Fruit fly (Drosophila melanogaster) whole organism, embryonic: ENCODE results near the gene Nepl18.

ENCODE experiments used
- B-H2 ChIP-seq: fragments of 200-800 bp; sonication (Bioruptor generic); optimal IDR thresholded peaks from 2 replicates; lab custom pipeline; 2018; ENCODE audit warnings: missing biosample characterization, mild to moderate bottlenecking, missing genetic modification characterization
- CG10366 ChIP-seq: fragments of 200-800 bp; sonication (Bioruptor generic); IDR thresholded peaks from 2 replicates; pipeline ENCODE4 v1.3.6; 2022; ENCODE audit warnings: missing biosample characterization, missing genetic modification characterization
- CG10565 ChIP-seq: fragments of 200-800 bp; sonication (Bioruptor generic); optimal IDR thresholded peaks from 3 replicates; lab custom pipeline; 2016; ENCODE audit warnings: missing biosample characterization, mild to moderate bottlenecking, missing genetic modification characterization
- CG10654 ChIP-seq: fragments of 200-800 bp; sonication (Bioruptor generic); optimal IDR thresholded peaks from 2 replicates; lab custom pipeline; 2016; ENCODE audit warnings: missing biosample characterization, missing genetic modification characterization
- CG12659 ChIP-seq: fragments of 200-800 bp; sonication (Bioruptor generic); optimal IDR thresholded peaks from 3 replicates; lab custom pipeline; 2017; ENCODE audit warnings: mild to moderate bottlenecking, missing biosample characterization, missing genetic modification reagents, missing genetic modification characterization
- CG13775 ChIP-seq: fragments of 200-800 bp; sonication (Bioruptor generic); optimal IDR thresholded peaks from 3 replicates; lab custom pipeline; 2017; ENCODE audit warnings: missing biosample characterization, mild to moderate bottlenecking, missing genetic modification characterization
- CG15601 ChIP-seq: fragments of 200-800 bp; sonication (Bioruptor generic); optimal IDR thresholded peaks from 3 replicates; lab custom pipeline; 2019; ENCODE audit warnings: missing biosample characterization, mild to moderate bottlenecking, missing genetic modification characterization, moderate library complexity
- CG15696 ChIP-seq: fragments of 200-800 bp; sonication (Bioruptor generic); optimal IDR thresholded peaks from 2 replicates; lab custom pipeline; 2019; ENCODE audit warnings: missing biosample characterization, mild to moderate bottlenecking, missing genetic modification characterization, moderate library complexity
- CG1647 ChIP-seq: fragments of 200-800 bp; sonication (Bioruptor generic); optimal IDR thresholded peaks from 3 replicates; lab custom pipeline; 2016; ENCODE audit warnings: missing biosample characterization, missing genetic modification characterization
- CG17186 ChIP-seq: fragments of 200-800 bp; sonication (Bioruptor generic); optimal IDR thresholded peaks from 3 replicates; lab custom pipeline; 2017; ENCODE audit warnings: missing biosample characterization, missing genetic modification reagents, missing genetic modification characterization
- CG8089 ChIP-seq: fragments of 200-800 bp; sonication (Bioruptor generic); optimal IDR thresholded peaks from 3 replicates; lab custom pipeline; 2016; ENCODE audit warnings: missing biosample characterization, missing genetic modification characterization
- CG9609 ChIP-seq: fragments of 200-800 bp; sonication (Bioruptor generic); optimal IDR thresholded peaks from 3 replicates; lab custom pipeline; 2016; ENCODE audit warnings: missing biosample characterization, missing genetic modification characterization
- CG9932 ChIP-seq: fragments of 200-800 bp; sonication (Bioruptor generic); IDR thresholded peaks from 2 replicates; pipeline ENCODE4 v1.3.6; 2022; ENCODE audit warnings: missing biosample characterization, missing genetic modification characterization
- CoRest ChIP-seq: fragments of 200-800 bp; sonication (Bioruptor generic); optimal IDR thresholded peaks from 3 replicates; lab custom pipeline; 2018; ENCODE audit warnings: missing biosample characterization, mild to moderate bottlenecking, missing genetic modification characterization, moderate library complexity
- Dfd ChIP-seq, 2 experiments: fragments of >200 bp; optimal IDR thresholded peaks; 2 replicates each; lab custom pipeline; 2017; ENCODE audit warnings: missing biosample characterization in 2 of 2, missing genetic modification characterization in 2 of 2
- Drgx ChIP-seq: fragments of 200-800 bp; sonication (Bioruptor generic); IDR thresholded peaks from 2 replicates; pipeline ENCODE4 v1.3.6; 2022; ENCODE audit warnings: missing biosample characterization, missing genetic modification characterization
- Hsf ChIP-seq: fragments of 200-800 bp; sonication (Bioruptor generic); optimal IDR thresholded peaks from 3 replicates; lab custom pipeline; 2016; ENCODE audit warnings: missing biosample characterization, missing genetic modification characterization
- Lhr ChIP-seq: fragments of 200-800 bp; sonication (Bioruptor generic); optimal IDR thresholded peaks from 3 replicates; lab custom pipeline; 2017; ENCODE audit warnings: mild to moderate bottlenecking, missing biosample characterization, missing genetic modification reagents, missing genetic modification characterization
- Max ChIP-seq: fragments of 200-800 bp; sonication (Bioruptor generic); optimal IDR thresholded peaks from 2 replicates; lab custom pipeline; 2016; ENCODE audit warnings: missing biosample characterization, mild to moderate bottlenecking, missing genetic modification characterization
- Neu2 ChIP-seq: fragments of 200-800 bp; sonication (Bioruptor generic); optimal IDR thresholded peaks from 3 replicates; lab custom pipeline; 2016; ENCODE audit warnings: missing biosample characterization, missing genetic modification characterization, borderline replicate concordance
- Nf-YB ChIP-seq: fragments of 200-800 bp; sonication (Bioruptor generic); optimal IDR thresholded peaks from 3 replicates; lab custom pipeline; 2019; ENCODE audit warnings: missing biosample characterization, mild to moderate bottlenecking, missing genetic modification characterization, moderate library complexity
- Pdp1 ChIP-seq, 2 experiments: fragments of 200-800 bp; sonication (Bioruptor generic); optimal IDR thresholded peaks; 3 replicates each; lab custom pipeline; 2016; ENCODE audit warnings: missing biosample characterization in 2 of 2, missing genetic modification characterization in 2 of 2, mild to moderate bottlenecking in 1 of 2, moderate library complexity in 1 of 2
- abd-A ChIP-seq: fragments of 200-800 bp; sonication (Bioruptor generic); optimal IDR thresholded peaks from 3 replicates; lab custom pipeline; 2019; ENCODE audit warnings: missing biosample characterization, mild to moderate bottlenecking, missing genetic modification characterization, moderate library complexity
- ato ChIP-seq: fragments of 200-800 bp; sonication (Bioruptor generic); IDR thresholded peaks from 2 replicates; pipeline ENCODE4 v1.3.6; 2022; ENCODE audit warnings: missing biosample characterization, missing genetic modification characterization; ENCODE audit not compliant: partially characterized antibody
- bab2 ChIP-seq: fragments of 200-800 bp; sonication (Bioruptor generic); optimal IDR thresholded peaks from 2 replicates; lab custom pipeline; 2016; ENCODE audit warnings: missing biosample characterization, missing genetic modification characterization
- br ChIP-seq: fragments of >200 bp; optimal IDR thresholded peaks from 2 replicates; lab custom pipeline; 2017
- crc ChIP-seq: fragments of 200-800 bp; sonication (Bioruptor generic); optimal IDR thresholded peaks from 2 replicates; lab custom pipeline; 2016; ENCODE audit warnings: missing biosample characterization, missing genetic modification characterization
- dimm ChIP-seq: fragments of 200-800 bp; sonication (Bioruptor generic); IDR thresholded peaks from 2 replicates; pipeline ENCODE4 v1.3.6; 2022; ENCODE audit warnings: missing biosample characterization, missing genetic modification characterization
- emc ChIP-seq: fragments of 200-800 bp; sonication (Bioruptor generic); optimal IDR thresholded peaks from 2 replicates; lab custom pipeline; 2016; ENCODE audit warnings: missing biosample characterization, missing genetic modification characterization
- gem ChIP-seq: fragments of 200-800 bp; sonication (Bioruptor generic); optimal IDR thresholded peaks from 2 replicates; lab custom pipeline; 2019; ENCODE audit warnings: missing biosample characterization, mild to moderate bottlenecking, missing genetic modification characterization, moderate library complexity
- gsb-n ChIP-seq: fragments of 200-800 bp; sonication (Bioruptor generic); optimal IDR thresholded peaks from 3 replicates; lab custom pipeline; 2018; ENCODE audit warnings: missing biosample characterization, mild to moderate bottlenecking, missing genetic modification characterization
- jumu ChIP-seq: fragments of 200-800 bp; sonication (Bioruptor generic); optimal IDR thresholded peaks from 3 replicates; lab custom pipeline; 2016; ENCODE audit warnings: missing biosample characterization, missing genetic modification characterization
- lbe ChIP-seq: fragments of 200-800 bp; sonication (Bioruptor generic); optimal IDR thresholded peaks from 2 replicates; lab custom pipeline; 2016; ENCODE audit warnings: missing biosample characterization, mild to moderate bottlenecking, missing genetic modification characterization
- luna ChIP-seq: fragments of 200-800 bp; sonication (Bioruptor generic); optimal IDR thresholded peaks from 2 replicates; lab custom pipeline; 2016; ENCODE audit warnings: missing biosample characterization, missing genetic modification characterization
- maf-S ChIP-seq: fragments of 200-800 bp; sonication (Bioruptor generic); optimal IDR thresholded peaks from 2 replicates; lab custom pipeline; 2016; ENCODE audit warnings: missing biosample characterization, missing genetic modification characterization
- mam ChIP-seq: fragments of 200-800 bp; sonication (Bioruptor generic); optimal IDR thresholded peaks from 3 replicates; lab custom pipeline; 2016; ENCODE audit warnings: missing biosample characterization, missing genetic modification characterization
- mld ChIP-seq: fragments of 200-800 bp; sonication (Bioruptor generic); IDR thresholded peaks from 3 replicates; pipeline ENCODE4 v1.3.6; 2022; ENCODE audit warnings: missing biosample characterization, missing genetic modification characterization; ENCODE audit not compliant: partially characterized antibody
- nau ChIP-seq: fragments of 200-800 bp; sonication (Bioruptor generic); optimal IDR thresholded peaks from 3 replicates; lab custom pipeline; 2017; ENCODE audit warnings: missing biosample characterization, mild to moderate bottlenecking, missing genetic modification characterization, missing genetic modification reagents
- odd ChIP-seq: fragments of 200-800 bp; sonication (Bioruptor generic); optimal IDR thresholded peaks from 2 replicates; lab custom pipeline; 2017; ENCODE audit warnings: missing biosample characterization, mild to moderate bottlenecking, missing genetic modification characterization
- pnt ChIP-seq: fragments of 200-800 bp; sonication (Bioruptor generic); optimal IDR thresholded peaks from 3 replicates; lab custom pipeline; 2016; ENCODE audit warnings: missing biosample characterization, missing genetic modification characterization
- prd ChIP-seq, 3 experiments: fragments of >200 bp in 2 of 3; fragments of 200-800 bp in 1 of 3; sonication (Bioruptor generic) in 1 of 3; optimal IDR thresholded peaks in 2 of 3; IDR thresholded peaks in 1 of 3; 2 replicates in 2 of 3; 3 replicates in 1 of 3; pipeline versions ENCODE4 v1.3.6 to Lab custom; 2017 to 2022; ENCODE audit warnings: missing biosample characterization in 1 of 3, missing genetic modification characterization in 1 of 3
- sd ChIP-seq: fragments of 200-800 bp; sonication (Bioruptor generic); optimal IDR thresholded peaks from 3 replicates; lab custom pipeline; 2018; ENCODE audit warnings: missing biosample characterization, mild to moderate bottlenecking, missing genetic modification characterization, moderate library complexity
- sim ChIP-seq: fragments of 200-800 bp; sonication (Bioruptor generic); IDR thresholded peaks from 2 replicates; pipeline ENCODE4 v1.3.6; 2022; ENCODE audit warnings: missing biosample characterization, missing genetic modification characterization
- sima ChIP-seq: fragments of 200-800 bp; sonication (Bioruptor generic); optimal IDR thresholded peaks from 2 replicates; lab custom pipeline; 2016; ENCODE audit warnings: missing biosample characterization, missing genetic modification characterization
- slbo ChIP-seq: fragments of 200-800 bp; sonication (Bioruptor generic); IDR thresholded peaks from 2 replicates; pipeline ENCODE4 v1.3.6; 2022; ENCODE audit warnings: missing biosample characterization, missing genetic modification characterization
- sug ChIP-seq: fragments of 200-800 bp; optimal IDR thresholded peaks from 2 replicates; lab custom pipeline; 2019; ENCODE audit warnings: missing biosample characterization, mild to moderate bottlenecking, missing genetic modification characterization, moderate library complexity
- twi ChIP-seq: fragments of 200-800 bp; optimal IDR thresholded peaks from 2 replicates; lab custom pipeline; 2019; ENCODE audit warnings: missing biosample characterization, mild to moderate bottlenecking, missing genetic modification characterization, moderate library complexity
- vvl ChIP-seq: fragments of 200-800 bp; sonication (Bioruptor generic); IDR thresholded peaks from 2 replicates; pipeline ENCODE4 v1.3.6; 2022; ENCODE audit warnings: missing biosample characterization, missing genetic modification characterization
- wdn ChIP-seq: fragments of 200-800 bp; sonication (Bioruptor generic); IDR thresholded peaks from 2 replicates; pipeline ENCODE4 v1.3.6; 2022; ENCODE audit warnings: missing biosample characterization, missing genetic modification characterization

The Nepl18 gene

dm6 chr3R:28844611-28845376 is 30.6 kb upstream of the Nepl18 start, which contains the start of the genes Apc and spg (continued):
- TF ChIP-seq nau (GFP tag; lab: Kevin White, UChicago) (peak; percentile 40), abd-A (tag; lab: Kevin White, UChicago) (peak; percentile 45), Drgx (0 out of 2 replicates have a peak, but pooled peaks have one; percentile 61), sima (no peak), wdn (GFP tag; lab: Robert Waterston, UW) (0 out of 2 replicates have a peak, but pooled peaks have one; percentile 8), twi (tag; lab: Kevin White, UChicago) (no peak), emc (no peak), luna (no peak), lbe (GFP tag; lab: Kevin White, UChicago) (peak; percentile 16), CG17186 (GFP tag; lab: Kevin White, UChicago) (peak; percentile 36), Pdp1 (GFP tag; optimal IDR thresholded peaks at IDR 0.05; lab: Kevin White, UChicago) (peak; percentile 25 to 49), CG10366 (GFP tag; lab: Robert Waterston, UW) (0 out of 2 replicates have a peak, but pooled peaks have one; percentile 10), bab2 (GFP tag; lab: Kevin White, UChicago) (peak; percentile 64), CG9609 (no peak), mld (GFP tag; lab: Robert Waterston, UW) (0 out of 3 replicates have a peak, but pooled peaks have one; percentile 19), crc (GFP tag; lab: Kevin White, UChicago) (no peak), br (lab: Kevin White, UChicago) (no peak), CG9932 (GFP tag; lab: Robert Waterston, UW) (peak; percentile 52), CG13775 (peak; percentile 3), maf-S (GFP tag; lab: Kevin White, UChicago) (no peak), sd (tag; lab: Kevin White, UChicago) (peak; percentile 93), CoRest (tag; lab: Kevin White, UChicago) (peak; percentile 51), CG15601 (tag; lab: Kevin White, UChicago) (peak; percentile 27), B-H2 (GFP tag; lab: Kevin White, UChicago) (peak; percentile 16), dimm (GFP tag; lab: Robert Waterston, UW) (no peak), pnt (GFP tag; lab: Kevin White, UChicago) (no peak), CG10565 (GFP tag; lab: Kevin White, UChicago) (no peak), jumu (no peak), CG15696 (tag; lab: Kevin White, UChicago) (peak; percentile 33), Neu2 (GFP tag; lab: Kevin White, UChicago) (no peak), Hsf (GFP tag; lab: Kevin White, UChicago) (no peak), ato (GFP tag; lab: Robert Waterston, UW) (no peak; the same call in 1 of the 2 replicates), Dfd (GFP tag; optimal IDR thresholded peaks at IDR 0.05; lab: Kevin White, UChicago) (no peak), mam (GFP tag; lab: Kevin White, UChicago) (no peak), slbo (GFP tag; lab: Robert Waterston, UW) (peak; percentile 47), CG1647 (GFP tag; lab: Kevin White, UChicago) (no peak), CG8089 (GFP tag; lab: Kevin White, UChicago) (peak; percentile 25), Max (GFP tag; lab: Kevin White, UChicago) (no peak), sim (no peak), CG12659 (GFP tag; lab: Kevin White, UChicago) (peak; percentile 87), CG10654 (GFP tag; lab: Kevin White, UChicago) (no peak), vvl (GFP tag; lab: Robert Waterston, UW) (peak; percentile 40), Lhr (GFP tag; lab: Kevin White, UChicago) (peak; percentile 95), gem (tag; lab: Kevin White, UChicago) (peak; percentile 50), prd (optimal IDR thresholded peaks at IDR 0.05; lab: Kevin White, UChicago) (no peak), prd (GFP tag; IDR thresholded peaks at IDR 0.05; lab: Robert Waterston, UW) (peak; percentile 30; the same call in 2 of the 3 replicates), odd (GFP tag; lab: Kevin White, UChicago) (peak; percentile 50), Nf-YB (no peak), gsb-n (tag; lab: Kevin White, UChicago) (peak; percentile 35), sug (peak; percentile 93)
